Fruit fly (Drosophila melanogaster): Measurements from ENCODE around the gene Drp1.

Gene Drp1

DNA sequence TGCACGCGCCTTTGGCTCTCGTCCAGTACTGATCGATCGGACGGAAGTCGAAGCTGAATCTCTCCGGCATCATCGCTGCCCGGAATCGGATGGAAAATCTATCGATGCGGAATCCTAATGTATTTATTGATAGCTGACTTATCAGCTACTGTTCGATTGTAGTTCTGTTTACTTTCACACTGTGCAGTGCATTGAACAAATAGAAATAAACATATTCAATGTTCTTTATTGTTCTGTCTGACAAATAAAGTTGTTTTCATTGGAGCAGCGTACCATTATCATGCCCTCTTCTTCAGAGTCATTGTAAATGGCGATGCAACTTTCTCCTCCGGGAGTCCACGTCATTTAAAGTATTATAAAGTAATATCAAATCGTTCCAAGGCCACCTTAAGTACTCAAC, 12.3 kb downstream of the Drp1 start, which contains the start of gene Cyp309a2:
Gene Cyp309a2 (minus strand): TSS at position 101 of the 400 bp plus-strand sequence.
- no peak for TF ChIP-seq Crg-1 (GFP tag; optimal IDR thresholded peaks at IDR 0.05)
- TF ChIP-seq toe (GFP tag; optimal IDR thresholded peaks at IDR 0.05): no peak
- no peak for TF ChIP-seq CG14711 (tag; optimal IDR thresholded peaks at IDR 0.05)
- TF ChIP-seq Hr96 (GFP tag; optimal IDR thresholded peaks at IDR 0.05): no peak
- TF ChIP-seq CG7101 (tag; optimal IDR thresholded peaks at IDR 0.05): no peak

DNA sequence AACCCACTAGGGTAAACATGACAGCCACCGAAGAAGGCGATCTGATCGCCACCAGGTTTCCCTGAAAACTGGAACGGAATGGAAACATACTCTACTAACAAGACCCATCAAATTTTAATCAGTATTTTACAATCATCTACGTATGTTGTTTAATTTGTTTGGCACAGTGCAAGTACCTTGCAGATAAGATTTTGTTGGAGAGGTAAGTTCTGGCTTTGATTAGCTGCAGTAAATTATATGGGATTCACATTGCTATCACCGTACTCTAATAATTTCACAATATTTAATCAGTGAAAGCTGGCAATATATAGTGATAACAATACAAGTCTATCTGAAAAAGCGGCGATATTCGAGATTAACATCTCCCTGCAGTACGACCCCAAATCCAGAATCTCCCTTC, 20.5 kb downstream of the Drp1 start, which contains the start of gene Cyp309a1:
Gene Cyp309a1 (minus strand): TSS at position 73 of the 400 bp plus-strand sequence.
- TF ChIP-seq cic (GFP tag; optimal IDR thresholded peaks at IDR 0.05) (peak; percentile 40), Clk (GFP tag; optimal IDR thresholded peaks at IDR 0.05) (no peak), Mnt (GFP tag; optimal IDR thresholded peaks at IDR 0.05) (no peak), Crg-1 (GFP tag; optimal IDR thresholded peaks at IDR 0.05) (no peak), bab1 (GFP tag; optimal IDR thresholded peaks at IDR 0.05) (no peak), CG7045 (GFP tag; optimal IDR thresholded peaks at IDR 0.05) (peak; percentile 2), CG14711 (tag; optimal IDR thresholded peaks at IDR 0.05) (no peak), CG1620 (GFP tag; optimal IDR thresholded peaks at IDR 0.05) (no peak)

DNA sequence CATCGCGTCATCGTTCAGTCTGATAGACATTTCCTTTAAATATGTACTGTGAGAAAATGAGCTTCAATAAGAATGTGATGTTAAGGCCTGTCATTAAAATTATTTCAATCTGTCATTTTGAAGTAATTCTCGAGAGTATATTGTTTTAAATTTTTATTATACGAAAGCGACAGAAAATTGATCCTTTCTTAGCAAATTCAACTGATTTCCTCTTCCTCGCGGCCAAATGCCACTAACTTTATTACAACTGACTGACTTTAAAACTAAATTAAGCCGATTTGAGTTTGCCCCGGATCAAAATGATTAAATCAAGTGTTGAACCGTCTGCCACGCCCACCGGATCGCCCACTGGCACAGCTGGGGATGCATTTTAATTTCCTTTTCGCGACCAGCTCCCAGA, 32.5 kb downstream of the Drp1 start, which contains the start of gene CG3515:
Gene CG3515 (minus strand): TSS at position 101 of the 400 bp plus-strand sequence.
- no peak for TF ChIP-seq tj (GFP tag; optimal IDR thresholded peaks at IDR 0.05)
- TF ChIP-seq Mnt (GFP tag; optimal IDR thresholded peaks at IDR 0.05): no peak
- TF ChIP-seq CG7101 (tag; optimal IDR thresholded peaks at IDR 0.05): no peak
- TF ChIP-seq Crg-1 (GFP tag; optimal IDR thresholded peaks at IDR 0.05): no peak
- no peak for TF ChIP-seq CG5204 (GFP tag; optimal IDR thresholded peaks at IDR 0.05)
- no peak for TF ChIP-seq CG14711 (tag; optimal IDR thresholded peaks at IDR 0.05)
- no peak for TF ChIP-seq toe (GFP tag; optimal IDR thresholded peaks at IDR 0.05)

DNA sequence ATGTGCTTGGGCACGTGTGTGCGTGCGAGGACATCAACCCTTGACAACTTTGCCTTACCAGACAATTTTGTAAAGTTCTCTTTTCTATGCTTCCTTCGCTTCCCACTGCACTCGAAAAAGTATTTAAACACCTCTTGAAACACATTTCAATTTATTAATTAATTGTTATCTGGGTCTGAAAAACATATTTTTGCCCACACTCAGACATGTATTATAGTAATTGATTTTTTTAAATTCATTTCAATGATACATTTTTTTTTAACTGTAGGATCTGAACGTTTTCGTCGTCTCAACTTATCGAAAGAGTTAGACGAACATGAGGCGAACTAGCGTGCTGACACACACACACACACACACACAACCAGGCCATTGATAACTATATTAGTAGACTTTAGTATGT, 42.7 kb downstream of the Drp1 start:
- TF ChIP-seq CG11617 (GFP tag; optimal IDR thresholded peaks at IDR 0.05) (no peak), CG7101 (tag; optimal IDR thresholded peaks at IDR 0.05) (no peak), Clk (GFP tag; optimal IDR thresholded peaks at IDR 0.05) (no peak), CG12768 (GFP tag; optimal IDR thresholded peaks at IDR 0.05) (no peak), ovo (GFP tag; optimal IDR thresholded peaks at IDR 0.05) (no peak), Crg-1 (GFP tag; optimal IDR thresholded peaks at IDR 0.05) (no peak), CG5204 (GFP tag; optimal IDR thresholded peaks at IDR 0.05) (no peak), cnc (optimal IDR thresholded peaks at IDR 0.05) (no peak), CG1620 (GFP tag; optimal IDR thresholded peaks at IDR 0.05) (no peak)

Data from whole organism, adult.